Worm (Caenorhabditis elegans) whole organism, L3 larva: ENCODE measurements around the gene F19G12.11.

Experiments used
- R02D3.7 ChIP-seq: fragments of 150-350 bp; optimal IDR thresholded peaks from 2 replicates; lab custom pipeline; 2014; ENCODE audit warnings: missing biosample characterization, missing genetic modification characterization
- ZK546.5 ChIP-seq: sonication (generic microtip); optimal IDR thresholded peaks from 2 replicates; lab custom pipeline; 2017; ENCODE audit warnings: missing biosample characterization, missing genetic modification characterization
- aly-2 ChIP-seq: fragments of 150-350 bp; optimal IDR thresholded peaks from 2 replicates; lab custom pipeline; 2014; ENCODE audit warnings: missing biosample characterization, missing genetic modification characterization
- ama-1 ChIP-seq: fragments of 150-350 bp; optimal IDR thresholded peaks from 2 replicates; lab custom pipeline; 2018
- ceh-16 ChIP-seq: sonication (generic microtip); optimal IDR thresholded peaks from 2 replicates; lab custom pipeline; 2017; ENCODE audit warnings: missing biosample characterization, missing genetic modification characterization
- ceh-28 ChIP-seq: fragments of 150-350 bp; optimal IDR thresholded peaks from 2 replicates; lab custom pipeline; 2014; ENCODE audit warnings: missing biosample characterization, missing genetic modification reagents, missing genetic modification characterization
- ceh-82 ChIP-seq: fragments of 150-350 bp; optimal IDR thresholded peaks from 2 replicates; lab custom pipeline; 2014; ENCODE audit warnings: missing biosample characterization, missing genetic modification characterization
- ceh-9 ChIP-seq: sonication (generic microtip); optimal IDR thresholded peaks from 2 replicates; lab custom pipeline; 2018; ENCODE audit warnings: missing biosample characterization, missing genetic modification characterization
- daf-12 ChIP-seq: fragments of 150-350 bp; optimal IDR thresholded peaks from 2 replicates; lab custom pipeline; 2014; ENCODE audit warnings: missing biosample characterization, missing genetic modification reagents, missing genetic modification characterization
- egl-27 ChIP-seq: sonication (generic microtip); optimal IDR thresholded peaks from 4 replicates; lab custom pipeline; 2017; ENCODE audit warnings: missing biosample characterization, missing genetic modification reagents, missing genetic modification characterization
- egl-5 ChIP-seq: fragments of 150-350 bp; optimal IDR thresholded peaks from 2 replicates; lab custom pipeline; 2017; ENCODE audit warnings: missing biosample characterization, missing genetic modification reagents, missing genetic modification characterization, inconsistent platforms
- elt-1 ChIP-seq: fragments of 150-350 bp; optimal IDR thresholded peaks from 2 replicates; lab custom pipeline; 2014; ENCODE audit warnings: missing biosample characterization, missing genetic modification characterization
- elt-2 ChIP-seq: sonication (generic microtip); optimal IDR thresholded peaks from 2 replicates; lab custom pipeline; 2016; ENCODE audit warnings: missing genetic modification reagents, mild to moderate bottlenecking, missing genetic modification characterization, missing compliant biosample characterization
- elt-3 ChIP-seq, 3 experiments: fragments of 150-350 bp in 1 of 3; sonication (generic microtip) in 2 of 3; optimal IDR thresholded peaks; 2 replicates in 2 of 3; 4 replicates in 1 of 3; lab custom pipeline; 2014 to 2017; ENCODE audit warnings: missing biosample characterization in 3 of 3, missing genetic modification characterization in 3 of 3
- eor-1 ChIP-seq, 2 experiments: fragments of 150-350 bp; optimal IDR thresholded peaks; 2 replicates each; lab custom pipeline; 2014 to 2018; ENCODE audit warnings: missing biosample characterization in 2 of 2, missing genetic modification characterization in 2 of 2
- fkh-10 ChIP-seq: sonication (generic microtip); optimal IDR thresholded peaks from 2 replicates; lab custom pipeline; 2017; ENCODE audit warnings: missing biosample characterization, missing genetic modification reagents, missing genetic modification characterization
- fkh-2 ChIP-seq: fragments of 150-350 bp; optimal IDR thresholded peaks from 2 replicates; lab custom pipeline; 2014; ENCODE audit warnings: missing biosample characterization, missing genetic modification reagents, missing genetic modification characterization
- fos-1 ChIP-seq: fragments of 150-350 bp; optimal IDR thresholded peaks from 2 replicates; lab custom pipeline; 2014; ENCODE audit warnings: missing biosample characterization, missing genetic modification characterization
- hmg-11 ChIP-seq: sonication (generic microtip); optimal IDR thresholded peaks from 2 replicates; lab custom pipeline; 2016; ENCODE audit warnings: missing genetic modification characterization, missing compliant biosample characterization
- jun-1 ChIP-seq: fragments of 150-350 bp; optimal IDR thresholded peaks from 2 replicates; lab custom pipeline; 2014; ENCODE audit warnings: missing biosample characterization, missing genetic modification reagents, missing genetic modification characterization
- lin-15B ChIP-seq: fragments of 150-350 bp; optimal IDR thresholded peaks from 2 replicates; lab custom pipeline; 2014; ENCODE audit warnings: missing biosample characterization, missing genetic modification characterization
- lin-39 ChIP-seq: fragments of 150-350 bp; optimal IDR thresholded peaks from 2 replicates; lab custom pipeline; 2018; ENCODE audit warnings: missing biosample characterization, missing genetic modification reagents, missing genetic modification characterization
- lsy-12 ChIP-seq: sonication (generic microtip); optimal IDR thresholded peaks from 2 replicates; lab custom pipeline; 2016; ENCODE audit warnings: mild to moderate bottlenecking, missing genetic modification characterization, missing compliant biosample characterization
- mdl-1 ChIP-seq: fragments of 150-350 bp; optimal IDR thresholded peaks from 2 replicates; lab custom pipeline; 2014; ENCODE audit warnings: missing biosample characterization, missing genetic modification characterization
- mml-1 ChIP-seq: fragments of 150-350 bp; sonication (generic microtip); optimal IDR thresholded peaks from 3 replicates; lab custom pipeline; 2014; ENCODE audit warnings: missing biosample characterization, missing genetic modification characterization
- nfya-1 ChIP-seq: sonication (generic microtip); optimal IDR thresholded peaks from 2 replicates; lab custom pipeline; 2017; ENCODE audit warnings: missing genetic modification characterization, mild to moderate bottlenecking, missing compliant biosample characterization, antibody characterized with exemption, moderate library complexity; ENCODE audit not compliant: insufficient read depth
- nhr-11 ChIP-seq: fragments of 150-350 bp; optimal IDR thresholded peaks from 2 replicates; lab custom pipeline; 2014; ENCODE audit warnings: missing biosample characterization, missing genetic modification characterization
- nhr-12 ChIP-seq: fragments of 150-350 bp; optimal IDR thresholded peaks from 2 replicates; lab custom pipeline; 2014; ENCODE audit warnings: missing biosample characterization, missing genetic modification characterization
- nhr-23 ChIP-seq: fragments of 150-350 bp; optimal IDR thresholded peaks from 2 replicates; lab custom pipeline; 2014; ENCODE audit warnings: missing biosample characterization, missing genetic modification reagents, missing genetic modification characterization
- nhr-237 ChIP-seq: fragments of 150-350 bp; optimal IDR thresholded peaks from 2 replicates; lab custom pipeline; 2014; ENCODE audit warnings: missing biosample characterization, missing genetic modification characterization
- nhr-25 ChIP-seq: sonication (generic microtip); optimal IDR thresholded peaks from 2 replicates; lab custom pipeline; 2017; ENCODE audit warnings: missing biosample characterization, missing genetic modification characterization
- nhr-28 ChIP-seq: fragments of 150-350 bp; optimal IDR thresholded peaks from 2 replicates; lab custom pipeline; 2014; ENCODE audit warnings: missing biosample characterization, missing genetic modification characterization
- nhr-43 ChIP-seq: sonication (generic microtip); optimal IDR thresholded peaks from 2 replicates; lab custom pipeline; 2016; ENCODE audit warnings: mild to moderate bottlenecking, missing genetic modification characterization, missing compliant biosample characterization; ENCODE audit not compliant: poor library complexity, severe bottlenecking
- nhr-67 ChIP-seq: fragments of 150-350 bp; optimal IDR thresholded peaks from 2 replicates; lab custom pipeline; 2014; ENCODE audit warnings: missing biosample characterization, missing genetic modification characterization
- nhr-76 ChIP-seq: fragments of 150-350 bp; sonication (generic microtip); optimal IDR thresholded peaks from 5 replicates; lab custom pipeline; 2014; ENCODE audit warnings: missing biosample characterization, missing genetic modification characterization
- nhr-77 ChIP-seq: fragments of 150-350 bp; optimal IDR thresholded peaks from 2 replicates; lab custom pipeline; 2014; ENCODE audit warnings: missing biosample characterization, missing genetic modification characterization
- pha-4 ChIP-seq: fragments of 150-350 bp; optimal IDR thresholded peaks from 2 replicates; lab custom pipeline; 2014; ENCODE audit warnings: missing biosample characterization, missing genetic modification reagents, missing genetic modification characterization
- pqm-1 ChIP-seq: fragments of 150-350 bp; optimal IDR thresholded peaks from 2 replicates; lab custom pipeline; 2017; ENCODE audit warnings: missing biosample characterization, missing genetic modification characterization, inconsistent platforms
- sea-2 ChIP-seq: fragments of 150-350 bp; sonication (generic microtip); optimal IDR thresholded peaks from 4 replicates; lab custom pipeline; 2014; ENCODE audit warnings: missing biosample characterization, missing genetic modification reagents, missing genetic modification characterization
- skn-1 ChIP-seq: fragments of 150-350 bp; optimal IDR thresholded peaks from 2 replicates; lab custom pipeline; 2014; ENCODE audit warnings: missing biosample characterization, missing genetic modification characterization
- snpc-4 ChIP-seq: fragments of 150-350 bp; optimal IDR thresholded peaks from 2 replicates; lab custom pipeline; 2014; ENCODE audit warnings: missing biosample characterization, missing genetic modification characterization
- tbx-2 ChIP-seq: sonication (generic microtip); optimal IDR thresholded peaks from 2 replicates; lab custom pipeline; 2016; ENCODE audit warnings: mild to moderate bottlenecking, missing genetic modification characterization, missing compliant biosample characterization
- unc-39 ChIP-seq: sonication (generic microtip); optimal IDR thresholded peaks from 4 replicates; lab custom pipeline; 2017; ENCODE audit warnings: missing biosample characterization, missing genetic modification characterization
- unc-62 ChIP-seq: fragments of 150-350 bp; sonication (generic microtip); optimal IDR thresholded peaks from 4 replicates; lab custom pipeline; 2014; ENCODE audit warnings: missing biosample characterization, missing genetic modification reagents, missing genetic modification characterization
- zag-1 ChIP-seq: fragments of 150-350 bp; optimal IDR thresholded peaks from 2 replicates; lab custom pipeline; 2014; ENCODE audit warnings: missing biosample characterization, missing genetic modification characterization
- ztf-11 ChIP-seq: fragments of 150-350 bp; optimal IDR thresholded peaks from 2 replicates; lab custom pipeline; 2014; ENCODE audit warnings: missing biosample characterization, missing genetic modification characterization
- ztf-4 ChIP-seq: fragments of 150-350 bp; optimal IDR thresholded peaks from 2 replicates; lab custom pipeline; 2014; ENCODE audit warnings: missing biosample characterization, missing genetic modification characterization

F19G12.11 gene

DNA sequence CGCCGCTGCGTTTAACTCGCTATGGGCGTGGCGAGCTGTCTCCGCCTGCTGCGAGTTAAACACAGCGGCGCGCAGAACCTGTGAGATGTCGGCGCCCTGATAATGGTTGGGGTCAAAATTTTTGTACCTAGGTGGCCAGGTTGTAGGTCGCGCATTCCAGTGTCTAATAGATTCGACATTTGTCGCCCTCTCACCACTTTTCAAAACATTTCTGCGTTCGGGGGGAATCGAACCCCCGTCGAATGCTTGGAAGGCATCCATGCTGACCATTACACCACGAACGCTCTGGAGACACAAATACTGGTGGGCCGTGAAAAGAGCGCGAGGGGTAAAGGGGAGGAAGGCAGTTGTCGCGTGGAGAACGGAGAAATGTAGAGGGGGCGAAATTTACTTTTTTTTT is 46.9 kb downstream of the F19G12.11 start:
- TF ChIP-seq skn-1 (tag; lab: Kevin White, UChicago) (no peak), elt-2 (tag; lab: Kevin White, UChicago) (peak; percentile 32), unc-62 (GFP tag; lab: Kevin White, UChicago) (no peak), hmg-11 (tag; lab: Kevin White, UChicago) (peak; percentile 90), snpc-4 (tag; lab: Kevin White, UChicago) (no peak), elt-3 (tag; optimal IDR thresholded peaks at IDR 0.05; lab: Kevin White, UChicago) (no peak), unc-39 (no peak), eor-1 (tag; optimal IDR thresholded peaks at IDR 0.05; lab: Kevin White, UChicago) (no peak), nhr-67 (no peak), ceh-16 (tag; lab: Kevin White, UChicago) (no peak), nfya-1 (tag; lab: Kevin White, UChicago) (peak; percentile 34), nhr-11 (tag; lab: Kevin White, UChicago) (no peak), aly-2 (tag; lab: Kevin White, UChicago) (no peak), ceh-9 (tag; lab: Kevin White, UChicago) (no peak), zag-1 (no peak), lin-15B (tag; lab: Kevin White, UChicago) (no peak), nhr-237 (no peak), pqm-1 (tag; lab: Kevin White, UChicago) (no peak), mml-1 (no peak), ztf-11 (tag; lab: Kevin White, UChicago) (no peak), nhr-12 (no peak), pha-4 (peak; percentile 53), nhr-25 (tag; lab: Kevin White, UChicago) (peak; percentile 53), nhr-28 (tag; lab: Kevin White, UChicago) (no peak), egl-27 (tag; lab: Kevin White, UChicago) (no peak), nhr-77 (tag; lab: Kevin White, UChicago) (peak; percentile 16), ama-1 (no peak), ZK546.5 (tag; lab: Kevin White, UChicago) (no peak), mdl-1 (tag; lab: Kevin White, UChicago) (no peak), nhr-43 (tag; lab: Kevin White, UChicago) (peak; percentile 76), tbx-2 (peak; percentile 81), daf-12 (tag; lab: Kevin White, UChicago) (no peak), R02D3.7 (no peak), egl-5 (tag; lab: Kevin White, UChicago) (peak; percentile 48), ceh-28 (tag; lab: Kevin White, UChicago) (peak; percentile 29), nhr-76 (tag; lab: Kevin White, UChicago) (no peak), nhr-23 (tag; lab: Kevin White, UChicago) (peak; percentile 47), fkh-2 (tag; lab: Kevin White, UChicago) (no peak), jun-1 (peak; percentile 44), ztf-4 (tag; lab: Kevin White, UChicago) (no peak), elt-1 (no peak), fkh-10 (GFP tag; lab: Kevin White, UChicago) (no peak), sea-2 (GFP tag; lab: Kevin White, UChicago) (no peak), fos-1 (tag; lab: Kevin White, UChicago) (no peak), ceh-82 (tag; lab: Kevin White, UChicago) (no peak), lsy-12 (tag; lab: Kevin White, UChicago) (peak; percentile 2), lin-39 (no peak)
